Worm (Caenorhabditis elegans): ENCODE results near the gene E_BE45912.2.
A peak's percentile ranks its signal among the peaks of the same experiment; 100 is the strongest.
"Not testable (repeated sequence)": the region's sequence is repeated elsewhere in the genome, so short reads cannot be mapped to it uniquely, and the experiment has no call there.

Gene E_BE45912.2

DNA sequence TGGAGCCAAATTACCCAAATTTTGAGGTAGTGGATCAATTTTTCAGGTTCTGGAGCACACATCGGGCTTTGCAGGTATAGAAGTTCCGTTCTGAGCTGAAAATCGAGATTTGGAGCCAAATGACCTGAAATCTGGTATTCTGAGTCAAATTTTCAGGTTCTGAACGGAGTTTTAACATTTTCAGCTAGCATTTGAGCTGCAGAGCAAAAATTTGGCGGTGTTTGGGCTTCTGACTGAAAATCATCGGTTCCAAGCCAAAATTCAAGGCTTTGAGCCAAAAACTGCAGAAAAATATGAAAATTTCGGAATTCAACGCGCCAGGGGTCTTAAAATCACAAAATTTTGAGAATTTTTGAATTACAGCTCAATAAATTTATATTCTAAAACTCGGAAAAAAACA is at the start of gene E_BE45912.2, which contains the start of gene clc-26:
Gene E_BE45912.2, minus strand, starts transcription at position 139 of the 400 bp plus-strand sequence.
Gene clc-26, minus strand, starts transcription at position 101 of the 400 bp plus-strand sequence.
- TF ChIP-seq ceh-48 (tag; optimal IDR thresholded peaks at IDR 0.05), result no peak
- no peak for TF ChIP-seq ceh-30 (tag; optimal IDR thresholded peaks at IDR 0.05)
- TF ChIP-seq unc-86 (tag; optimal IDR thresholded peaks at IDR 0.05), result no peak
- no peak for TF ChIP-seq tbx-2 (tag; optimal IDR thresholded peaks at IDR 0.05)
- no peak for TF ChIP-seq ceh-6 (GFP tag; optimal IDR thresholded peaks at IDR 0.05)
- no peak for TF ChIP-seq ztf-16 (tag; optimal IDR thresholded peaks at IDR 0.05)
- TF ChIP-seq ahr-1 (tag; optimal IDR thresholded peaks at IDR 0.05), result no peak
- TF ChIP-seq nhr-232 (tag; optimal IDR thresholded peaks at IDR 0.05), result no peak
- no peak for TF ChIP-seq pat-9 (tag; optimal IDR thresholded peaks at IDR 0.05)
- no peak for TF ChIP-seq che-1 (tag; optimal IDR thresholded peaks at IDR 0.05)
- TF ChIP-seq hlh-15 (tag; optimal IDR thresholded peaks at IDR 0.05), result no peak
- TF ChIP-seq sox-4 (tag; optimal IDR thresholded peaks at IDR 0.05), result no peak
- TF ChIP-seq nhr-11 (tag; optimal IDR thresholded peaks at IDR 0.05), result no peak
- TF ChIP-seq eyg-1 (tag; optimal IDR thresholded peaks at IDR 0.05), result no peak
- TF ChIP-seq dve-1 (tag; optimal IDR thresholded peaks at IDR 0.05), result no peak
- TF ChIP-seq hlh-6 (tag; optimal IDR thresholded peaks at IDR 0.05), result no peak

DNA sequence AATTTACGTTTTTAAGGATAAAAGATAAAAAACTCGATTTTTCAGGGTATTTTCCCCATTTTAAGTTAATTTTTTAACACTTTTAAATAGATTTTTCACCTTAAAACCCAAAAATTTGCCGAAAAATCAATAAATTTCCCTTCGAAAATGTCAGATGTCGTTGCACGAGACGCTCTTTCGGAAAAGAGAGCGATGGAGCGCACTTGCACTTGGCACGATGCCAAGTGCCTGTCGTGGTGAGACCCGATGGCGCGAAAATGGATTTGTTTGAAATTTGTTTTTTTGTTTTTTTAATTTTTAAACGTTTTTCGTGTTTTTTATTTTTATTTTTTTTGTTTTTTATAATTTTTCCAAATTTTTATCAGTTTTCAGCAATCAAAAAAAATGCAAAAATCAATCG is 49.6 kb upstream of the E_BE45912.2 start, which contains the start of the genes rab-18 and kbp-4:
Gene rab-18, minus strand, starts transcription at position 240 of the 400 bp plus-strand sequence.
Gene kbp-4, plus strand, starts transcription at position 366 of the 400 bp plus-strand sequence.
- TF ChIP-seq hlh-6 (tag; optimal IDR thresholded peaks at IDR 0.05), result no peak
- peak; percentile 57 for TF ChIP-seq rnt-1 (tag; optimal IDR thresholded peaks at IDR 0.05)
- TF ChIP-seq pqm-1 (tag; optimal IDR thresholded peaks at IDR 0.05), result peak; percentile 21
- peak; percentile 90 for TF ChIP-seq ceh-48 (tag; optimal IDR thresholded peaks at IDR 0.05)
- TF ChIP-seq tbx-2 (tag; optimal IDR thresholded peaks at IDR 0.05), result peak; percentile 60
- TF ChIP-seq eyg-1 (tag; optimal IDR thresholded peaks at IDR 0.05), result no peak
- TF ChIP-seq ztf-16 (tag; optimal IDR thresholded peaks at IDR 0.05), result peak; percentile 9
- peak; percentile 65 for TF ChIP-seq ceh-18 (tag; optimal IDR thresholded peaks at IDR 0.05)
- TF ChIP-seq odd-2 (tag; optimal IDR thresholded peaks at IDR 0.05), result peak; percentile 26
- TF ChIP-seq gmeb-2 (tag; optimal IDR thresholded peaks at IDR 0.05), result no peak
- TF ChIP-seq unc-55 (GFP tag; optimal IDR thresholded peaks at IDR 0.05), result peak; percentile 36
- no peak for TF ChIP-seq hlh-15 (tag; optimal IDR thresholded peaks at IDR 0.05)
- peak; percentile 61 for TF ChIP-seq ceh-34 (tag; optimal IDR thresholded peaks at IDR 0.05)
- peak; percentile 88 for TF ChIP-seq nfya-1 (tag; optimal IDR thresholded peaks at IDR 0.05)
- TF ChIP-seq pat-9 (tag; optimal IDR thresholded peaks at IDR 0.05), result no peak
- TF ChIP-seq ceh-30 (tag; optimal IDR thresholded peaks at IDR 0.05), result peak; percentile 49
- no peak for TF ChIP-seq hlh-13 (GFP tag; optimal IDR thresholded peaks at IDR 0.05)
- peak; percentile 7 for TF ChIP-seq ets-4 (tag; optimal IDR thresholded peaks at IDR 0.05)
- TF ChIP-seq elt-2 (tag; optimal IDR thresholded peaks at IDR 0.05), result peak; percentile 62
- peak; percentile 44 for TF ChIP-seq ceh-14 (tag; optimal IDR thresholded peaks at IDR 0.05)
- TF ChIP-seq hlh-30 (tag; optimal IDR thresholded peaks at IDR 0.05; ENCODE audit: insufficient read depth), result peak; percentile 97
- TF ChIP-seq unc-3 (GFP tag; conservative IDR thresholded peaks at IDR 0.05), result no peak
- peak; percentile 7 for TF ChIP-seq unc-3 (tag; optimal IDR thresholded peaks at IDR 0.05)
- TF ChIP-seq tbx-7 (tag; optimal IDR thresholded peaks at IDR 0.05), result no peak
- peak; percentile 35 for TF ChIP-seq unc-42 (tag; optimal IDR thresholded peaks at IDR 0.05)
- TF ChIP-seq dve-1 (tag; optimal IDR thresholded peaks at IDR 0.05), result peak; percentile 49
- peak; percentile 56 for TF ChIP-seq ceh-31 (tag; optimal IDR thresholded peaks at IDR 0.05)

- not testable (repeated sequence) for TF ChIP-seq unc-55 (GFP tag; optimal IDR thresholded peaks at IDR 0.05); hlh-13 (GFP tag; optimal IDR thresholded peaks at IDR 0.05); pag-3 (tag; optimal IDR thresholded peaks at IDR 0.05; ENCODE audit: borderline replicate concordance)
Observed at ce11 chrIII:1076383-1076782, 45.5 kb upstream of the E_BE45912.2 start, which contains the start of gene uaf-1. uaf-1 (minus strand) TSS chrIII:1076555.

ce11 chrIII:1074152-1074551 is 43.2 kb upstream of the E_BE45912.2 start:
- TF ChIP-seq pqm-1 (tag; optimal IDR thresholded peaks at IDR 0.05), result no peak
- no peak for TF ChIP-seq pha-4 (tag; optimal IDR thresholded peaks at IDR 0.05)
- TF ChIP-seq madf-2 (tag; optimal IDR thresholded peaks at IDR 0.05), result no peak
- TF ChIP-seq fax-1 (tag; optimal IDR thresholded peaks at IDR 0.05), result no peak

Data from whole organism, late embryonic.